Worm (Caenorhabditis elegans): Measurements from ENCODE around the gene R11D1.2.

DNA sequence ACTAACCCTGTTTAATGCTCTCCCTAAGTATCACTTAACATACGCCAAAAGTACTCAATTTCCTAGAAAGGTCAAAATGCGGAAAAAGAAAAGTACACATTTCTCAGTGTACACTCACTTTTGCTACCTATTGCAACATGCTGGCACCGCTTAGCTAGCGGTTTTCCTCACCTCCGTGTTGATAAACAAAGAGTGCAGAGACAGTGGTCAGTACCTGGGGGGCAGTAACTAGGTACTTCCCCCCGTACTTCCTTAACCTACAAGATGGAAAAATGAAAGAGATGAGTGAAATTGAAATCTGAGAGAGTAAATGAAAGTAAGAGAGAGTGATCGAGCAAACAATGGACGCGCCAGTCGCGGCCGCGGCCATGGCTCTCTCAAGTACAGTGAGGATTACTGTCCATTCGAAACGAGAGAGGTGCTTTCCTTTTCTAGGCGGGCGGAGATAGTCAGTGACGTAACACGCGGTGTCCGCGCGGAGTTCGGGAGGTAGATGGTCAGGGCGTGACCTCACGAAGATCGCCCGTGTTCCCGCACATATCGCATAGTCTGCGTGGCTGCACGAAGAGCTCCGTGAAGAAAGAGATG, 27.9 kb downstream of the R11D1.2 start, which contains the start of gene cky-1:
- TF ChIP-seq him-1 (tag; optimal IDR thresholded peaks at IDR 0.05), result no peak
- TF ChIP-seq efl-1 (GFP tag; optimal IDR thresholded peaks at IDR 0.05), result no peak
- TF ChIP-seq nhr-179 (tag; optimal IDR thresholded peaks at IDR 0.05), result no peak
- TF ChIP-seq C06A6.2 (GFP tag; conservative IDR thresholded peaks at IDR 0.05), result no peak
- TF ChIP-seq ama-1 (optimal IDR thresholded peaks at IDR 0.05), result no peak
- TF ChIP-seq ama-1 (GFP tag; optimal IDR thresholded peaks at IDR 0.05), result no peak
- TF ChIP-seq dpl-1 (GFP tag; optimal IDR thresholded peaks at IDR 0.05), result no peak
- TF ChIP-seq sdz-38 (tag; optimal IDR thresholded peaks at IDR 0.05), result no peak
- TF ChIP-seq unc-62 (GFP tag; optimal IDR thresholded peaks at IDR 0.05), result no peak
- no peak for TF ChIP-seq nfya-1 (tag; optimal IDR thresholded peaks at IDR 0.05; ENCODE audit: borderline replicate concordance, insufficient read depth)
- TF ChIP-seq F49E8.2 (tag; optimal IDR thresholded peaks at IDR 0.05; ENCODE audit: insufficient read depth), result no peak
- no peak for TF ChIP-seq lin-35 (GFP tag; optimal IDR thresholded peaks at IDR 0.05)
